Worm (Caenorhabditis elegans) whole organism, late embryonic: ENCODE results near the gene F47G9.4.

Source experiments
- C08G9.2 ChIP-seq: sonication (generic microtip); optimal IDR thresholded peaks from 2 replicates; lab custom pipeline; 2016; ENCODE audit warnings: mild to moderate bottlenecking, missing genetic modification characterization, moderate library complexity, missing compliant biosample characterization
- F13H6.1 ChIP-seq: sonication (generic microtip); optimal IDR thresholded peaks from 2 replicates; lab custom pipeline; 2016; ENCODE audit warnings: missing genetic modification characterization, missing compliant biosample characterization
- T23F11.4 ChIP-seq: fragments of 200-800 bp; sonication (Bioruptor generic); optimal IDR thresholded peaks from 2 replicates; lab custom pipeline; 2018; ENCODE audit warnings: mild to moderate bottlenecking, missing genetic modification characterization, missing compliant biosample characterization
- Y22D7AL.16 ChIP-seq: sonication (generic microtip); optimal IDR thresholded peaks from 2 replicates; lab custom pipeline; 2016; ENCODE audit warnings: missing genetic modification characterization, missing compliant biosample characterization
- ahr-1 ChIP-seq: sonication (generic microtip); optimal IDR thresholded peaks from 2 replicates; lab custom pipeline; 2016; ENCODE audit warnings: missing genetic modification characterization, missing compliant biosample characterization
- ceh-18 ChIP-seq: sonication (generic microtip); optimal IDR thresholded peaks from 2 replicates; lab custom pipeline; 2016; ENCODE audit warnings: missing genetic modification characterization, missing compliant biosample characterization
- ceh-2 ChIP-seq: sonication (generic microtip); optimal IDR thresholded peaks from 2 replicates; lab custom pipeline; 2016; ENCODE audit warnings: missing genotype, missing genetic modification characterization, missing compliant biosample characterization
- ceh-22 ChIP-seq: sonication (generic microtip); optimal IDR thresholded peaks from 2 replicates; lab custom pipeline; 2017; ENCODE audit warnings: missing biosample characterization, missing genetic modification characterization
- ceh-24 ChIP-seq: sonication (generic microtip); optimal IDR thresholded peaks from 2 replicates; lab custom pipeline; 2016; ENCODE audit warnings: mild to moderate bottlenecking, missing genetic modification characterization, missing compliant biosample characterization
- ceh-31 ChIP-seq: sonication (generic microtip); optimal IDR thresholded peaks from 2 replicates; lab custom pipeline; 2016; ENCODE audit warnings: missing genetic modification characterization, missing compliant biosample characterization
- ceh-6 ChIP-seq: fragments of 200-800 bp; sonication (Bioruptor generic); optimal IDR thresholded peaks from 2 replicates; lab custom pipeline; 2018; ENCODE audit warnings: mild to moderate bottlenecking, missing genetic modification characterization, missing compliant biosample characterization
- ceh-9 ChIP-seq: sonication (generic microtip); optimal IDR thresholded peaks from 2 replicates; lab custom pipeline; 2016; ENCODE audit warnings: mild to moderate bottlenecking, missing genetic modification characterization, inconsistent platforms, missing compliant biosample characterization
- dve-1 ChIP-seq: sonication (generic microtip); optimal IDR thresholded peaks from 2 replicates; lab custom pipeline; 2017; ENCODE audit warnings: antibody characterized with exemption, mild to moderate bottlenecking, missing genetic modification characterization, missing compliant biosample characterization
- fax-1 ChIP-seq: sonication (generic microtip); optimal IDR thresholded peaks from 2 replicates; lab custom pipeline; 2016; ENCODE audit warnings: missing genotype, missing genetic modification characterization, missing compliant biosample characterization
- fkh-10 ChIP-seq: fragments of 150-350 bp; optimal IDR thresholded peaks from 2 replicates; lab custom pipeline; 2014; ENCODE audit warnings: missing biosample characterization, missing genetic modification reagents, missing genetic modification characterization
- gmeb-2 ChIP-seq: sonication (generic microtip); optimal IDR thresholded peaks from 2 replicates; lab custom pipeline; 2016; ENCODE audit warnings: missing genetic modification characterization, inconsistent platforms, missing compliant biosample characterization
- hlh-15 ChIP-seq: sonication (generic microtip); optimal IDR thresholded peaks from 2 replicates; lab custom pipeline; 2016; ENCODE audit warnings: missing genetic modification characterization, missing compliant biosample characterization
- hlh-6 ChIP-seq: sonication (generic microtip); optimal IDR thresholded peaks from 2 replicates; lab custom pipeline; 2016; ENCODE audit warnings: missing genotype, missing genetic modification characterization, missing compliant biosample characterization
- hlh-8 ChIP-seq: sonication (generic microtip); optimal IDR thresholded peaks from 2 replicates; lab custom pipeline; 2016; ENCODE audit warnings: missing genotype, missing genetic modification characterization, missing compliant biosample characterization
- lim-6 ChIP-seq: sonication (generic microtip); optimal IDR thresholded peaks from 2 replicates; lab custom pipeline; 2016; ENCODE audit warnings: missing genetic modification characterization, missing compliant biosample characterization
- lin-11 ChIP-seq: fragments of 200-800 bp; sonication (Bioruptor generic); optimal IDR thresholded peaks from 2 replicates; lab custom pipeline; 2018; ENCODE audit warnings: mild to moderate bottlenecking, missing genetic modification characterization, missing compliant biosample characterization
- madf-2 ChIP-seq: sonication (generic microtip); optimal IDR thresholded peaks from 2 replicates; lab custom pipeline; 2017; ENCODE audit warnings: missing genetic modification characterization, missing compliant biosample characterization
- mec-3 ChIP-seq: sonication (generic microtip); optimal IDR thresholded peaks from 2 replicates; lab custom pipeline; 2016; ENCODE audit warnings: borderline replicate concordance, missing genetic modification characterization, missing compliant biosample characterization
- nfya-1 ChIP-seq: sonication (generic microtip); optimal IDR thresholded peaks from 2 replicates; lab custom pipeline; 2017; ENCODE audit warnings: missing genetic modification characterization, mild to moderate bottlenecking, missing compliant biosample characterization, antibody characterized with exemption, moderate library complexity
- npax-4 ChIP-seq: sonication (generic microtip); optimal IDR thresholded peaks from 2 replicates; lab custom pipeline; 2016; ENCODE audit warnings: missing genetic modification characterization, missing compliant biosample characterization
- pag-3 ChIP-seq: sonication (generic microtip); optimal IDR thresholded peaks from 2 replicates; lab custom pipeline; 2016; ENCODE audit warnings: missing compliant biosample characterization, missing genetic modification characterization, borderline replicate concordance
- pat-9 ChIP-seq: fragments of 200-800 bp; sonication (Bioruptor generic); optimal IDR thresholded peaks from 2 replicates; lab custom pipeline; 2018; ENCODE audit warnings: mild to moderate bottlenecking, missing genetic modification characterization, moderate library complexity, missing compliant biosample characterization
- pha-2 ChIP-seq: sonication (generic microtip); optimal IDR thresholded peaks from 2 replicates; lab custom pipeline; 2017; ENCODE audit warnings: mild to moderate bottlenecking, missing genetic modification characterization, missing compliant biosample characterization
- ref-2 ChIP-seq: sonication (generic microtip); optimal IDR thresholded peaks from 2 replicates; lab custom pipeline; 2016; ENCODE audit warnings: missing genetic modification characterization, missing compliant biosample characterization
- sox-2 ChIP-seq: fragments of 200-800 bp; sonication (Bioruptor generic); IDR thresholded peaks from 2 replicates; pipeline ENCODE4 v1.3.6; 2022; ENCODE audit warnings: missing genetic modification reagents, missing genetic modification characterization, missing compliant biosample characterization
- tbx-2 ChIP-seq: sonication (generic microtip); optimal IDR thresholded peaks from 2 replicates; lab custom pipeline; 2016; ENCODE audit warnings: missing genetic modification characterization, missing compliant biosample characterization
- ttx-3 ChIP-seq: sonication (generic microtip); optimal IDR thresholded peaks from 2 replicates; lab custom pipeline; 2016; ENCODE audit warnings: missing genetic modification reagents, missing genetic modification characterization, missing compliant biosample characterization
- unc-3 ChIP-seq, 2 experiments: fragments of 200-800 bp in 1 of 2; sonication (Bioruptor generic) in 1 of 2; sonication (generic microtip) in 1 of 2; conservative IDR thresholded peaks in 1 of 2; optimal IDR thresholded peaks in 1 of 2; 2 replicates each; pipeline versions ENCODE4 v1.3.6 to Lab custom; 2016 to 2022; ENCODE audit warnings: missing compliant biosample characterization in 2 of 2, missing genetic modification characterization in 2 of 2, missing genetic modification reagents in 1 of 2
- unc-42 ChIP-seq: sonication (generic microtip); optimal IDR thresholded peaks from 2 replicates; lab custom pipeline; 2016; ENCODE audit warnings: missing genotype, missing genetic modification characterization, missing compliant biosample characterization
- zip-5 ChIP-seq: sonication (generic microtip); optimal IDR thresholded peaks from 2 replicates; lab custom pipeline; 2016; ENCODE audit warnings: missing genetic modification characterization, missing compliant biosample characterization

The F47G9.4 gene

DNA sequence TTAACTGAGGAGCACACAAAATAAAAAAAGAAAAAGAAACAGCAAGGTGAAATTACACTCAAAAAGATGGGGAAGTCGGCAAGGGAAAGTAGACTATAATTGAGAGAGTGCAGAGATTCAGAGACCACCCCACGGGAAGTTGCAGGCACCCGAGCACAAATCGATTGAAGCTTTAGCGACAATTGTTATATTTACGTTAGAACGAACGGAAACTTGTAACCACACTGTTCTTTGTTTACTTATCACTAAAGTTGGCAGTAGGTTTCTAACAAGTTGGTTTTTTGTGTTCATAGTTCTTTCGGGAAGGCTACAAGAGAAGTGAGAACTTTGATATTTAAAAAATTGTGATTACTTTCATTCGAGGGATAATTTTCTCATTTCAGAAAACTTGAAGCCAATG lies at the start of gene F47G9.4:
F47G9.4 (minus strand) TSS at position 98 of the 400 bp plus-strand sequence.
- TF ChIP-seq madf-2 (tag; lab: Kevin White, UChicago) (no peak), ceh-18 (tag; lab: Kevin White, UChicago) (no peak), lin-11 (tag; lab: Kevin White, UChicago) (no peak), unc-3 (GFP tag; conservative IDR thresholded peaks at IDR 0.05; lab: Robert Waterston, UW) (no peak), unc-3 (tag; optimal IDR thresholded peaks at IDR 0.05; lab: Kevin White, UChicago) (no peak), nfya-1 (no peak), hlh-6 (tag; lab: Kevin White, UChicago) (no peak), tbx-2 (tag; lab: Kevin White, UChicago) (no peak), pha-2 (tag; lab: Kevin White, UChicago) (no peak), mec-3 (no peak), gmeb-2 (tag; lab: Kevin White, UChicago) (no peak), hlh-15 (no peak), F13H6.1 (tag; lab: Kevin White, UChicago) (no peak), pag-3 (tag; lab: Kevin White, UChicago) (no peak), hlh-8 (no peak), ceh-6 (GFP tag; lab: Kevin White, UChicago) (no peak)

DNA sequence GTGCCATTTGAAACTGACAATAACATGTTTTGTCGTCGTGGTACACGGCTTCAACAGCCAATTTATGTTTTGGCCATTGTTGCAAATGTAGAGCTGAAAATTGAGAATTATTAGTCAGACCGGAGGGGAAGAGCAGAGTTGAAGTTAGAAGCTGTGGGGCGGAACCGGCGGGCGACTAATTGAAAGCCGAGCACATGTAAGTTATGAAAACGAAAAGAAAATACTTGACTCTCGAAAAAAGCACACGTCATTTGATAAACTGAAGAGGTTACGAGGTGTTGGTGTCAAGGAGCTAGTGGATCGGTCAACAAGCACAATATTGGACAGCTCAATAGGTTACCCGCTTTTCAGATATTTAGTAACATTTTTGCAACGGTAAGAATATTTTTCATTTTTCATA lies 44.5 kb upstream of the F47G9.4 start, which contains the start of gene dop-5:
dop-5 (minus strand) TSS at position 101 of the 400 bp plus-strand sequence.
- TF ChIP-seq Y22D7AL.16: no peak
- no peak for TF ChIP-seq hlh-6 (tag; lab: Kevin White, UChicago)
- TF ChIP-seq ceh-24 (tag; lab: Kevin White, UChicago): no peak
- no peak for TF ChIP-seq fax-1 (tag; lab: Kevin White, UChicago)
- no peak for TF ChIP-seq C08G9.2
- no peak for TF ChIP-seq pag-3 (tag; lab: Kevin White, UChicago)
- TF ChIP-seq dve-1 (tag; lab: Kevin White, UChicago): no peak
- no peak for TF ChIP-seq hlh-8
- no peak for TF ChIP-seq fkh-10 (GFP tag; lab: Kevin White, UChicago)
- TF ChIP-seq F13H6.1 (tag; lab: Kevin White, UChicago): no peak

DNA sequence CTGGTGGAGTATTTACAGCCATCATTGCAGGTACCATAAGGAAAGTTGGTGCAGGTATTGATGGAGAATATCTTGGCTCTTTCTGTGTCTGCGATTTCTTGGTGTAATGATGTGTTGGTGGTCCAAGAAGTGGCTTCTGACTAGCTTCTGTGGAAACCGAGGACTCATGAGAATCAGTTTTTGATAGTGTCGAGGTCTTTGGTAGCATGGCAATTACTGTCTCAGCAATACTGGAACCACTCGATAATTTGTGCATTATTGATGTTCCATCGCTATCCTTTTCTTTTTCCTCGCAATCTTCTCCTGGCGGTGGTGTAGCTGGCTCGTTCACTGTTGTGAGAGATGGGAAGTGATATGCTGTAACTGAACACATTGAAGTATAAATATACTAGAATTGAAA lies 42.0 kb upstream of the F47G9.4 start:
- no peak for TF ChIP-seq fkh-10 (GFP tag; lab: Kevin White, UChicago)
- TF ChIP-seq pat-9: no peak
- TF ChIP-seq, all 69 proteins: peak for 0

DNA sequence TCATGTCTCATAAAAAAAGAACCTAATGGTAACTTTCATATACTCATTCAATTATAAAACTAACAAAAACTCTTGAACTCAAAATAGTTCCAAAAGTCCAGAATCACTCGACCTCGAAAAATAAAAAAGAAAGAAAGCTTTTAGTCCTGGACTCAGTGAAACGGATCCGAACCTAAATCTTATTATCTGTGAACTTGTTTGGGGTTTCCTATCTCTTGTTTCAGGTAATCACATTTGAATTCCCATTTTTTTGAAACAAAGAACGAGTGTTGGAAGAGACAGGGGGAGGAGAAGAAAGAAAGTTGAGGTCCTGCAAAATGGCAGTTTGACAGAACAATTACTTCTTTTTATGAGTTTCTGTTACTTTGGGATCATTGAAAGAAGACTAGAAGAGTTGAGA lies 32.6 kb upstream of the F47G9.4 start:
- TF ChIP-seq ttx-3 (tag; lab: Kevin White, UChicago): no peak
- TF ChIP-seq unc-42 (tag; lab: Kevin White, UChicago): peak; percentile 61

DNA sequence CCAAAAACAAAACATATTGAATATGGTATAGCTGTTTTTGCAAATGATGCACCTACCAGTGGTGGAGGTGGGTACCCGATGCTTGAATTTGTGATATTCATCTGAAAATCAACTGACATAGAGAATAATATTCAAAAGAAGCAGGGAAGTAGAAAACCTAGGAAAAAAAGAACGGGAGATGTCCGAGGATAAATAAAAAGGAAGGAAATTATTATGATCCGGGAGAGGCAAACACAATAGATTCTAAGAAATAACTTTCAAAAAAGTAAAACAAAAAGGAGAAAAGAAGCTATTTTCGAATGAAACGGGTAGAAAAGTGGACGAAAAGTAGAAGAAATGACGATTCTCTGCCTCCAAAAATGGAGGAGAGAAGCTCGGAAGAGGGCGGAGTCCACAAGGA lies 31.3 kb upstream of the F47G9.4 start, which contains the start of gene npr-25:
npr-25 (minus strand) TSS at position 101 of the 400 bp plus-strand sequence.
- TF ChIP-seq ceh-9 (tag; lab: Kevin White, UChicago): no peak
- TF ChIP-seq C08G9.2: no peak
- TF ChIP-seq ahr-1 (tag; lab: Kevin White, UChicago): no peak
- TF ChIP-seq T23F11.4 (GFP tag; lab: Kevin White, UChicago): no peak
- TF ChIP-seq ceh-22 (tag; lab: Kevin White, UChicago): no peak
- TF ChIP-seq lim-6: no peak
- TF ChIP-seq ref-2 (tag; lab: Kevin White, UChicago): no peak
- no peak for TF ChIP-seq npax-4
- TF ChIP-seq ceh-31: no peak
- TF ChIP-seq ttx-3 (tag; lab: Kevin White, UChicago): no peak
- no peak for TF ChIP-seq sox-2 (GFP tag; lab: Robert Waterston, UW)
- no peak for TF ChIP-seq zip-5
- no peak for TF ChIP-seq ceh-2 (tag; lab: Kevin White, UChicago)
